Worm (Caenorhabditis elegans) whole organism, early embryonic: ENCODE results near the gene Y39F10A.3.

ENCODE experiments used
- B0310.2 ChIP-seq: sonication (generic microtip); optimal IDR thresholded peaks from 2 replicates; lab custom pipeline; 2016; ENCODE audit warnings: mild to moderate bottlenecking, missing genetic modification characterization, missing compliant biosample characterization
- F13C5.2 ChIP-seq: sonication (generic microtip); optimal IDR thresholded peaks from 2 replicates; lab custom pipeline; 2017; ENCODE audit warnings: mild to moderate bottlenecking, missing genetic modification characterization, inconsistent platforms, missing compliant biosample characterization
- aly-1 ChIP-seq: sonication (generic microtip); optimal IDR thresholded peaks from 2 replicates; lab custom pipeline; 2016; ENCODE audit warnings: missing genetic modification characterization, missing compliant biosample characterization
- ama-1 ChIP-seq: fragments of 150-350 bp; optimal IDR thresholded peaks from 2 replicates; lab custom pipeline; 2014
- ceh-13 ChIP-seq: fragments of 200-800 bp; sonication (Bioruptor generic); optimal IDR thresholded peaks from 2 replicates; lab custom pipeline; 2018; ENCODE audit warnings: mild to moderate bottlenecking, missing genetic modification characterization, missing compliant biosample characterization
- ceh-36 ChIP-seq: sonication (generic microtip); optimal IDR thresholded peaks from 2 replicates; lab custom pipeline; 2016; ENCODE audit warnings: missing genetic modification characterization, inconsistent platforms, missing compliant biosample characterization
- ets-7 ChIP-seq: sonication (generic microtip); optimal IDR thresholded peaks from 2 replicates; lab custom pipeline; 2016; ENCODE audit warnings: missing genotype, missing genetic modification characterization, missing compliant biosample characterization
- flt-1 ChIP-seq: fragments of 200-800 bp; sonication (Bioruptor generic); IDR thresholded peaks from 2 replicates; pipeline ENCODE4 v1.3.6; 2022; ENCODE audit warnings: missing genetic modification characterization, missing compliant biosample characterization
- hmbx-1 ChIP-seq: sonication (generic microtip); optimal IDR thresholded peaks from 2 replicates; lab custom pipeline; 2016; ENCODE audit warnings: mild to moderate bottlenecking, missing genetic modification characterization, missing compliant biosample characterization
- hmg-4 ChIP-seq: fragments of 200-800 bp; sonication (Bioruptor generic); optimal IDR thresholded peaks from 2 replicates; lab custom pipeline; 2018; ENCODE audit warnings: mild to moderate bottlenecking, missing genetic modification characterization, missing compliant biosample characterization
- hnd-1 ChIP-seq: sonication (generic microtip); optimal IDR thresholded peaks from 2 replicates; lab custom pipeline; 2016; ENCODE audit warnings: missing genetic modification characterization, missing compliant biosample characterization
- pes-1 ChIP-seq: fragments of 200-800 bp; sonication (Bioruptor generic); IDR thresholded peaks from 2 replicates; pipeline ENCODE4 v1.3.6; 2022; ENCODE audit warnings: missing genetic modification reagents, missing genetic modification characterization, missing compliant biosample characterization
- scrt-1 ChIP-seq: fragments of 200-800 bp; sonication (Bioruptor generic); IDR thresholded peaks from 2 replicates; pipeline ENCODE4 v1.3.6; 2022; ENCODE audit warnings: missing genetic modification characterization, missing compliant biosample characterization
- sea-1 ChIP-seq: fragments of 200-800 bp; sonication (Bioruptor generic); conservative IDR thresholded peaks from 2 replicates; pipeline ENCODE4 v1.3.6; 2022; ENCODE audit warnings: missing genetic modification characterization, missing compliant biosample characterization
- tbx-11 ChIP-seq: fragments of 200-800 bp; sonication (Bioruptor generic); IDR thresholded peaks from 2 replicates; pipeline ENCODE4 v1.3.6; 2022; ENCODE audit warnings: missing genetic modification characterization, missing compliant biosample characterization
- tbx-37 ChIP-seq: fragments of 200-800 bp; sonication (Bioruptor generic); conservative IDR thresholded peaks from 2 replicates; pipeline ENCODE4 v1.3.6; 2022; ENCODE audit warnings: missing genetic modification reagents, missing genetic modification characterization, missing compliant biosample characterization
- tra-4 ChIP-seq: sonication (generic microtip); optimal IDR thresholded peaks from 2 replicates; lab custom pipeline; 2017; ENCODE audit warnings: missing genetic modification characterization, missing compliant biosample characterization

The Y39F10A.3 gene

ce11 chrII:808457-808856 lies 25.7 kb upstream of the Y39F10A.3 start, which contains the start of gene F46F5.11:
TSS of gene F46F5.11 (plus strand) at chrII:808757.
- TF ChIP-seq tbx-37 (GFP tag; lab: Robert Waterston, UW) (no peak), scrt-1 (GFP tag; lab: Robert Waterston, UW) (no peak), hnd-1 (tag; lab: Kevin White, UChicago) (no peak), pes-1 (GFP tag; lab: Robert Waterston, UW) (no peak), ceh-13 (GFP tag; lab: Kevin White, UChicago) (no peak), F13C5.2 (tag; lab: Kevin White, UChicago) (no peak), hmg-4 (no peak), sea-1 (GFP tag; lab: Robert Waterston, UW) (no peak), ama-1 (lab: Kevin White, UChicago) (no peak), hmbx-1 (no peak), aly-1 (tag; lab: Kevin White, UChicago) (no peak), tbx-11 (GFP tag; lab: Robert Waterston, UW) (no peak), tra-4 (tag; lab: Kevin White, UChicago) (no peak), ets-7 (tag; lab: Kevin White, UChicago) (no peak), flt-1 (GFP tag; lab: Robert Waterston, UW) (no peak)

ce11 chrII:803009-803408 lies 20.2 kb upstream of the Y39F10A.3 start, which contains the start of gene F46F5.13:
TSS of gene F46F5.13 (plus strand) at chrII:803309.
- no peak for TF ChIP-seq tbx-11 (GFP tag; lab: Robert Waterston, UW)
- TF ChIP-seq aly-1 (tag; lab: Kevin White, UChicago) = no peak
- no peak for TF ChIP-seq ceh-36
- no peak for TF ChIP-seq sea-1 (GFP tag; lab: Robert Waterston, UW)
- TF ChIP-seq ets-7 (tag; lab: Kevin White, UChicago) = no peak
- no peak for TF ChIP-seq F13C5.2 (tag; lab: Kevin White, UChicago)
- no peak for TF ChIP-seq tra-4 (tag; lab: Kevin White, UChicago)
- TF ChIP-seq pes-1 (GFP tag; lab: Robert Waterston, UW) = no peak
- TF ChIP-seq ceh-13 (GFP tag; lab: Kevin White, UChicago) = no peak
- no peak for TF ChIP-seq hnd-1 (tag; lab: Kevin White, UChicago)
- TF ChIP-seq hmbx-1 = no peak
- no peak for TF ChIP-seq ama-1 (lab: Kevin White, UChicago)
- TF ChIP-seq tbx-37 (GFP tag; lab: Robert Waterston, UW) = no peak
- no peak for TF ChIP-seq hmg-4
- TF ChIP-seq scrt-1 (GFP tag; lab: Robert Waterston, UW) = no peak
- TF ChIP-seq flt-1 (GFP tag; lab: Robert Waterston, UW) = no peak

- TF ChIP-seq sea-1 (GFP tag; lab: Robert Waterston, UW) = no peak
- no peak for TF ChIP-seq tbx-11 (GFP tag; lab: Robert Waterston, UW)
- no peak for TF ChIP-seq hmg-4
- no peak for TF ChIP-seq ama-1 (lab: Kevin White, UChicago)
- no peak for TF ChIP-seq tra-4 (tag; lab: Kevin White, UChicago)
- TF ChIP-seq flt-1 (GFP tag; lab: Robert Waterston, UW) = no peak
- TF ChIP-seq ets-7 (tag; lab: Kevin White, UChicago) = no peak
- no peak for TF ChIP-seq tbx-37 (GFP tag; lab: Robert Waterston, UW)
- TF ChIP-seq hnd-1 (tag; lab: Kevin White, UChicago) = no peak
- TF ChIP-seq B0310.2 (tag; lab: Kevin White, UChicago) = no peak
- no peak for TF ChIP-seq aly-1 (tag; lab: Kevin White, UChicago)
- TF ChIP-seq ceh-36 = no peak
- no peak for TF ChIP-seq scrt-1 (GFP tag; lab: Robert Waterston, UW)
- no peak for TF ChIP-seq pes-1 (GFP tag; lab: Robert Waterston, UW)
These were observed 16.9 kb upstream of the Y39F10A.3 start, which contains the start of gene F46F5.14 for ce11 chrII:799700-800099. TSS of gene F46F5.14 (plus strand) at chrII:800000.

- TF ChIP-seq hnd-1 (tag; lab: Kevin White, UChicago) (no peak), hmbx-1 (no peak), hmg-4 (no peak), ceh-13 (GFP tag; lab: Kevin White, UChicago) (no peak), ets-7 (tag; lab: Kevin White, UChicago) (no peak), B0310.2 (tag; lab: Kevin White, UChicago) (no peak), ceh-36 (no peak), F13C5.2 (tag; lab: Kevin White, UChicago) (no peak), pes-1 (GFP tag; lab: Robert Waterston, UW) (no peak), flt-1 (GFP tag; lab: Robert Waterston, UW) (no peak), ama-1 (lab: Kevin White, UChicago) (no peak), tra-4 (tag; lab: Kevin White, UChicago) (no peak), tbx-11 (GFP tag; lab: Robert Waterston, UW) (no peak), tbx-37 (GFP tag; lab: Robert Waterston, UW) (no peak), aly-1 (tag; lab: Kevin White, UChicago) (no peak)
These were observed 14.6 kb upstream of the Y39F10A.3 start for ce11 chrII:797445-797844.

ce11 chrII:796916-797315 lies 14.1 kb upstream of the Y39F10A.3 start:
- TF ChIP-seq hmg-4 (no peak), tra-4 (tag; lab: Kevin White, UChicago) (no peak), scrt-1 (GFP tag; lab: Robert Waterston, UW) (no peak), pes-1 (GFP tag; lab: Robert Waterston, UW) (no peak), tbx-37 (GFP tag; lab: Robert Waterston, UW) (no peak), hmbx-1 (no peak), flt-1 (GFP tag; lab: Robert Waterston, UW) (no peak), ama-1 (lab: Kevin White, UChicago) (no peak), F13C5.2 (tag; lab: Kevin White, UChicago) (no peak), hnd-1 (tag; lab: Kevin White, UChicago) (no peak), ets-7 (tag; lab: Kevin White, UChicago) (no peak), B0310.2 (tag; lab: Kevin White, UChicago) (no peak), ceh-36 (no peak), tbx-11 (GFP tag; lab: Robert Waterston, UW) (no peak), sea-1 (GFP tag; lab: Robert Waterston, UW) (no peak), ceh-13 (GFP tag; lab: Kevin White, UChicago) (no peak), aly-1 (tag; lab: Kevin White, UChicago) (no peak)

ce11 chrII:791828-792227 lies 9.0 kb upstream of the Y39F10A.3 start, which contains the start of gene F46F5.1:
TSS of gene F46F5.1 (minus strand) at chrII:791928.
- no peak for TF ChIP-seq tbx-11 (GFP tag; lab: Robert Waterston, UW)
- TF ChIP-seq sea-1 (GFP tag; lab: Robert Waterston, UW) = no peak
- no peak for TF ChIP-seq ceh-13 (GFP tag; lab: Kevin White, UChicago)
- TF ChIP-seq ets-7 (tag; lab: Kevin White, UChicago) = no peak
- TF ChIP-seq hmg-4 = no peak
